Worm (Caenorhabditis elegans) whole organism, mixed stage, embryonic: Measurements from ENCODE around the gene W05B2.2.

Experiments used
- M03D4.4 ChIP-seq: sonication (generic microtip); optimal IDR thresholded peaks from 2 replicates; lab custom pipeline; 2017; ENCODE audit warnings: mild to moderate bottlenecking, missing genetic modification characterization, missing compliant biosample characterization
- bed-3 ChIP-seq: fragments of 200-800 bp; sonication (Bioruptor generic); optimal IDR thresholded peaks from 3 replicates; lab custom pipeline; 2018; ENCODE audit warnings: mild to moderate bottlenecking, missing genetic modification characterization, moderate library complexity, missing compliant biosample characterization
- blmp-1 ChIP-seq: fragments of 150-350 bp; optimal IDR thresholded peaks from 2 replicates; lab custom pipeline; 2014; ENCODE audit warnings: missing biosample characterization, missing genetic modification characterization
- ceh-39 ChIP-seq: fragments of 150-350 bp; optimal IDR thresholded peaks from 2 replicates; lab custom pipeline; 2014; ENCODE audit warnings: missing biosample characterization, missing genetic modification characterization
- ceh-43 ChIP-seq: fragments of 200-800 bp; sonication (Bioruptor generic); optimal IDR thresholded peaks from 2 replicates; lab custom pipeline; 2018; ENCODE audit warnings: mild to moderate bottlenecking, missing genetic modification characterization, moderate library complexity, missing compliant biosample characterization
- ces-1 ChIP-seq: fragments of 150-350 bp; optimal IDR thresholded peaks from 2 replicates; lab custom pipeline; 2014; ENCODE audit warnings: missing biosample characterization, missing genetic modification reagents, missing genetic modification characterization
- cnd-1 ChIP-seq: fragments of 200-800 bp; sonication (Bioruptor generic); optimal IDR thresholded peaks from 2 replicates; lab custom pipeline; 2018; ENCODE audit warnings: mild to moderate bottlenecking, missing genetic modification characterization, missing compliant biosample characterization
- drap-1 ChIP-seq: fragments of 200-800 bp; sonication (Bioruptor generic); optimal IDR thresholded peaks from 3 replicates; lab custom pipeline; 2018; ENCODE audit warnings: mild to moderate bottlenecking, missing genetic modification characterization, missing compliant biosample characterization
- elt-3 ChIP-seq: fragments of 150-350 bp; optimal IDR thresholded peaks from 2 replicates; lab custom pipeline; 2014; ENCODE audit warnings: missing biosample characterization, missing genetic modification characterization
- flh-1 ChIP-seq: fragments of 200-800 bp; sonication (Bioruptor generic); optimal IDR thresholded peaks from 2 replicates; lab custom pipeline; 2018; ENCODE audit warnings: mild to moderate bottlenecking, missing genetic modification characterization, moderate library complexity, missing compliant biosample characterization
- hlh-1 ChIP-seq: fragments of 150-350 bp; optimal IDR thresholded peaks from 2 replicates; lab custom pipeline; 2014; ENCODE audit warnings: missing biosample characterization, missing genetic modification reagents, missing genetic modification characterization
- lin-13 ChIP-seq: fragments of 150-350 bp; optimal IDR thresholded peaks from 2 replicates; lab custom pipeline; 2014; ENCODE audit warnings: missing biosample characterization, missing genetic modification characterization
- lin-32 ChIP-seq: fragments of 200-800 bp; sonication (Bioruptor generic); optimal IDR thresholded peaks from 2 replicates; lab custom pipeline; 2018; ENCODE audit warnings: mild to moderate bottlenecking, missing genetic modification characterization, missing compliant biosample characterization
- lsy-2 ChIP-seq: fragments of 150-350 bp; optimal IDR thresholded peaks from 2 replicates; lab custom pipeline; 2014; ENCODE audit warnings: missing biosample characterization, missing genetic modification characterization
- mab-5 ChIP-seq: fragments of 150-350 bp; optimal IDR thresholded peaks from 2 replicates; lab custom pipeline; 2014; ENCODE audit warnings: missing biosample characterization, missing genetic modification characterization
- mep-1 ChIP-seq: fragments of 150-350 bp; optimal IDR thresholded peaks from 2 replicates; lab custom pipeline; 2017; ENCODE audit warnings: missing biosample characterization, missing genetic modification reagents, missing genetic modification characterization, inconsistent platforms
- mls-2 ChIP-seq: sonication (generic microtip); optimal IDR thresholded peaks from 2 replicates; lab custom pipeline; 2016; ENCODE audit warnings: mild to moderate bottlenecking, missing genetic modification characterization, moderate library complexity, missing compliant biosample characterization
- nhr-12 ChIP-seq: fragments of 150-350 bp; optimal IDR thresholded peaks from 2 replicates; lab custom pipeline; 2014; ENCODE audit warnings: missing biosample characterization, missing genetic modification characterization
- nhr-2 ChIP-seq: fragments of 150-350 bp; optimal IDR thresholded peaks from 2 replicates; lab custom pipeline; 2014; ENCODE audit warnings: missing biosample characterization, missing genetic modification characterization
- nhr-237 ChIP-seq: fragments of 150-350 bp; optimal IDR thresholded peaks from 2 replicates; lab custom pipeline; 2014; ENCODE audit warnings: missing biosample characterization, missing genetic modification characterization
- nhr-28 ChIP-seq: fragments of 150-350 bp; optimal IDR thresholded peaks from 2 replicates; lab custom pipeline; 2014; ENCODE audit warnings: missing biosample characterization, missing genetic modification characterization
- nhr-76 ChIP-seq: sonication (generic microtip); optimal IDR thresholded peaks from 2 replicates; lab custom pipeline; 2017; ENCODE audit warnings: missing biosample characterization, missing genetic modification characterization
- pha-4 ChIP-seq: fragments of 150-350 bp; optimal IDR thresholded peaks from 2 replicates; lab custom pipeline; 2018; ENCODE audit warnings: missing biosample characterization, missing genetic modification reagents, missing genetic modification characterization
- snpc-4 ChIP-seq: fragments of 150-350 bp; optimal IDR thresholded peaks from 2 replicates; lab custom pipeline; 2014; ENCODE audit warnings: missing biosample characterization, missing genetic modification characterization
- sptf-1 ChIP-seq: sonication (generic microtip); optimal IDR thresholded peaks from 2 replicates; lab custom pipeline; 2017; ENCODE audit warnings: mild to moderate bottlenecking, missing genetic modification characterization, moderate library complexity, missing compliant biosample characterization
- tbx-8 ChIP-seq: fragments of 200-800 bp; sonication (Bioruptor generic); optimal IDR thresholded peaks from 2 replicates; lab custom pipeline; 2018; ENCODE audit warnings: mild to moderate bottlenecking, missing genetic modification characterization, moderate library complexity, missing compliant biosample characterization
- unc-120 ChIP-seq: sonication (generic microtip); optimal IDR thresholded peaks from 2 replicates; lab custom pipeline; 2017; ENCODE audit warnings: missing genetic modification characterization, missing compliant biosample characterization; ENCODE audit not compliant: poor library complexity, severe bottlenecking
- unc-39 ChIP-seq: fragments of 150-350 bp; optimal IDR thresholded peaks from 2 replicates; lab custom pipeline; 2014; ENCODE audit warnings: missing biosample characterization, missing genetic modification characterization
- unc-62 ChIP-seq: fragments of 150-350 bp; optimal IDR thresholded peaks from 2 replicates; lab custom pipeline; 2014; ENCODE audit warnings: missing biosample characterization, missing genetic modification reagents, missing genetic modification characterization

The W05B2.2 gene

DNA sequence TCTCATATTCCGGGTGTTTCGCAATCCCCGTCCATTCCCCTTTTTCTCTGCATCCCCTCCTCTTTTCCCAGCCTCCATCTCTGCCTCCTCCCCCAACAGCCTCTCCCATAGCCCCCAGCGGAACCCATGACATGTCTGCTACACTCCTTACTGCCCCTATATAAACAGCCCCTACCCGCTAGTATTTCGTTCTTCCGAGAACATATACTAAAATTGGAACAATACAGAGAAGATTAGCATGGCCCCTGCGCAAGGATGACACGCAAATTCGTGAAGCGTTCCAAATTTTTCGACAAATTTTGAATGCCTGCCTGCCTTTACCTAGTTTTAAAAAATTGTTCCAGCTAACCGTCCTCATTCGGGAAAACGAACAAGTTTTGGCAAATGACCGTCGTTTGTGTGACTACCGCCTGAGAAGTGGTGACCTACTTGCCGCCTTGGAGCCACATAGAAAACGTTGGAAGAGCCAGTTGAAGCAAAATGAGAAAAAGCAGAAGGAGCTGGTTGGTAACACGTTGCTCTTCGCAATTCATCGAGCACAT is 22.7 kb upstream of the W05B2.2 start (continued):
- TF ChIP-seq bed-3 (GFP tag; lab: Kevin White, UChicago) (peak; percentile 89), blmp-1 (tag; lab: Kevin White, UChicago) (no peak), nhr-76 (tag; lab: Kevin White, UChicago) (peak; percentile 47), ceh-39 (tag; lab: Kevin White, UChicago) (peak; percentile 57), sptf-1 (tag; lab: Kevin White, UChicago) (peak; percentile 98), ceh-43 (peak; percentile 90), unc-120 (tag; lab: Kevin White, UChicago) (peak; percentile 99), cnd-1 (tag; lab: Kevin White, UChicago) (peak; percentile 93)

DNA sequence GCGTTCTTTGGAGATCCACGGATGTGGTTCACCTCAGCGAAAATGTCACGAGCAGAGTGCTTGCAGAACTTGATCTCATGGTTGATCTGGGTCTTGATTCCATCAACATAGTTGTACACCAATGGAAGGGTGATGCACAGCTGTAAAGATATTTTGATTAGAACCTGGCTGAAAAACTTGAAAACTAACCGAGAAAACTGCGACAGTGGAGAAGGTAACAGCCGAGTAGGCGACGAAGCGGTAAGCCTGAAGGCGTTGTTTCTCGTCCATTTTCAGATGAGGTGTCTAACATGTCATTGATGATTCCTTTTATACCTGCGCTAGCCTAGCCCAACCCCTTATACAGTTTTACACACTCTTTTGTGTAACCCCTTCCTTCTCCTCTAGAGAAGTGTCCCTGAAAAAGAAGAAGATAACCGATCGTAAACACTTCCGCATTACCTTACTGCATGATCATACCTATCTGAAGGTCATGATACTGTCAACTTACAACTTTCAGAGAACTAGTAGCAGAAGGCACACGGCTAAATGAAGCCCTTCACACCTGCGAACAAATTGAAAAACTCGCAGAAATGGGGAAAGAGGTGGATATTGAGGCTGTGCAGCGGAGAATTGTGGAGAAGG is 20.8 kb upstream of the W05B2.2 start, which contains the start of gene col-94:
Gene col-94 (minus strand): TSS at position 313 of the 624 bp plus-strand sequence.
- TF ChIP-seq hlh-1 (no peak), nhr-28 (tag; lab: Kevin White, UChicago) (no peak), nhr-12 (tag; lab: Kevin White, UChicago) (no peak)
- TF ChIP-seq, all 35 proteins: peak for 0

DNA sequence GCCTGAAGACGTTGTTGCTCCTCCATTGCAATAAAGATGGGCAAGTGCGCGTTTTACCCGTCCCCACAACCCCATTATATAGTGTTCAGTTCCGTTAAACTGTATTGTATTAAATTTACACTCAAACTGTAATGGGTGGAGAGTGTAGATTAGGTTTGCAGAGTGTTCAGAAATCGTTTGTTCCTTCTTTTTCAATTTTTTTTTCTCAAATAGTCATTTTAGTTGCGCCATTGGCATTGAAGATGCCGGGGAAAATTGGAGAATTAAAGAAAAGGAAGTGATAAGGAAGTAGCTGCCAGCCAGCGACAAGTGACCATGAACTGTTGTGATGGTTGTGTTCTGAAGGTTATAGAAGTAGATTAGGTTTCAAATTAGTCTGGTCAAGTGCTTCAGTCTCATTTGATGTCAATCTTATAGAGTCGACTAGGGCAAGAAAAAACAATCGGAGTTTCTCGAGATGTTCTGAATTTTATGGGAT is 18.7 kb upstream of the W05B2.2 start, which contains the start of gene col-93:
Gene col-93 (minus strand): TSS at position 51 of the 478 bp plus-strand sequence.
- no peak for TF ChIP-seq mep-1 (tag; lab: Kevin White, UChicago)
- TF ChIP-seq elt-3 = no peak
- TF ChIP-seq snpc-4 (tag; lab: Kevin White, UChicago) = no peak

DNA sequence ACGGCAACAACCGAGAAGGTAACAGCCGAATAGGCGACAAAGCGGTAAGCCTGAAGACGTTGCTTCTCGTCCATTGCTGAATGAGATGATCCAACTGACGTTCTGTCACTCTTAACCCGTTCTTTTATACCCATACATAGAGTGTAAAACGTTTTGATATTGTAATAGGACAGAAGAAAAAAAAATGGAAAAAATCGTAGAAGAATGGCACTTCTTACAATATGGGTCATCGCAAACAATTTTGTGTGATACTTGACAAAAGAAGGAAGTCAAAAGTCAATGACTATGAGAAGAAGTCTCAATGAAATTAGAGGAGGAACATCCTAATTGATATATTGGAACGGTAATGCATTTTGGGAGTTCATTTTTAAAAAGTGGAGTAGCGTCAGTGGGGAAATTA is 16.2 kb upstream of the W05B2.2 start, which contains the start of gene col-92:
Gene col-92 (minus strand): TSS at position 101 of the 400 bp plus-strand sequence.
- TF ChIP-seq unc-39 (tag; lab: Kevin White, UChicago) (no peak), lsy-2 (tag; lab: Kevin White, UChicago) (no peak), pha-4 (tag; lab: Kevin White, UChicago) (no peak), ces-1 (GFP tag; lab: Kevin White, UChicago) (no peak), mls-2 (tag; lab: Kevin White, UChicago) (no peak)

DNA sequence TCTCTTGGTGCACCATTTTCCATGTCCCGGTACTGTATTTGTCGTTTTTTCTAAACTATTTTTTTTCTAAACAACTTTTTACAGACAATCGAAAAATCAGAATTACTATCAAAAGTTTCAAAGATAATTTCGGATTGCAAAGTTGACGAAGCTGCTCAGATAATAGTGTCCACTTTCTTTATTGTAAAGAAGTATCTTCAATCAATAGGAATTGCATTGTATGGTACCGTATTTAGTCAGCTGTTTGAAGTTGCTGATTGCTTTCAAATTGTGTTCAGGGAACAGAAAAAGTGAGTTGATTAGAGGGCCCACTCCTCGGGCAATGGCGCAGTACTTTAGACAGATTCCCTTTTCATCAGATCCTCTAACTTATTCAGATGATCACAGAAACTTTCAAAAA is 14.6 kb upstream of the W05B2.2 start:
- TF ChIP-seq lin-32 (GFP tag; lab: Kevin White, UChicago) = no peak
- no peak for TF ChIP-seq M03D4.4 (tag; lab: Kevin White, UChicago)
- no peak for TF ChIP-seq ceh-39 (tag; lab: Kevin White, UChicago)
- TF ChIP-seq mep-1 (tag; lab: Kevin White, UChicago) = no peak
- no peak for TF ChIP-seq lsy-2 (tag; lab: Kevin White, UChicago)

DNA sequence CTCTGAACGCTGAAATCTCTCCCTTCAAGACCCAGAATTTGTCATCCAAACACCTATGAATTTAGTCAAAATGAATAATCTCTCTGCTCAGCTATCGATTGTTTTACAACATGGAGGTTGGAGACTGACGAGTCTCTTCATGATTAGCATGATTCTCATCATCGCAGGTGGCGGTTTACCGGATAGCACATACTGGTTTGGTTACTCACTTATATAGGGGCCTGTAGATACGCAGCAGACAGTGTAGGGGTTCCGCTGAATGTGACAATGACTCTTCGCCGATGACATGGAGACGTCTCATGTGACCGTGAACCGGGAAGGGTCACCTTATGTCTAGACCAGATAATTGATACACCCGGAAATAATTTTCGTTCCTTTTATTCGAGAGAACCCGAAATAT is 9.7 kb upstream of the W05B2.2 start:
- TF ChIP-seq tbx-8 (GFP tag; lab: Kevin White, UChicago) (no peak), ces-1 (GFP tag; lab: Kevin White, UChicago) (no peak), drap-1 (GFP tag; lab: Kevin White, UChicago) (no peak)

DNA sequence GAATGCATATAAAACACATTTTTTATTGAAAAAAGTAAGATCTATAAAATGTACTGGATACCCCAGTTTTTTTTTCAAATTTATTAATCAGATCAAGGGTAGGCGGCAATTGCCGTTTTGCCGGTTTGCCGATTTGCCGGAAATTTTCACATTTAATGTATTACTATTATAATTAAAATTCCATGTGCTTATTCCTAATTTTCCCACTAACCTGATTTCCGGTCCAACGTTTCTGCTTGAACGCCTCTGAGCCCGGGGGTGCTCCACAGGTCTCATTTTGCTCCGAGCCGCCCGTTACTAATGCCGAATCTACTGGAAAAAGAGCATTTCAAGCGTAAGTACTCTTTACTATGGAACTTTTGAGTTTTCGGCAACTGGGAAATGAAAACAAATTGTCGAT is 2.7 kb upstream of the W05B2.2 start, which contains the start of gene dhc-4:
Gene dhc-4 (plus strand): TSS at position 301 of the 400 bp plus-strand sequence.
- no peak for TF ChIP-seq mep-1 (tag; lab: Kevin White, UChicago)
- TF ChIP-seq nhr-2 (tag; lab: Kevin White, UChicago) = no peak
- TF ChIP-seq snpc-4 (tag; lab: Kevin White, UChicago) = no peak
- no peak for TF ChIP-seq ces-1 (GFP tag; lab: Kevin White, UChicago)
- TF ChIP-seq ceh-39 (tag; lab: Kevin White, UChicago) = no peak
- no peak for TF ChIP-seq elt-3
- TF ChIP-seq ceh-43 = no peak
- TF ChIP-seq lsy-2 (tag; lab: Kevin White, UChicago) = no peak
- TF ChIP-seq lin-32 (GFP tag; lab: Kevin White, UChicago) = no peak
- no peak for TF ChIP-seq hlh-1
- no peak for TF ChIP-seq lin-13 (tag; lab: Kevin White, UChicago)
- no peak for TF ChIP-seq nhr-12 (tag; lab: Kevin White, UChicago)
- no peak for TF ChIP-seq mab-5
- TF ChIP-seq sptf-1 (tag; lab: Kevin White, UChicago) = no peak
- TF ChIP-seq unc-62 (GFP tag; lab: Kevin White, UChicago) = no peak
- TF ChIP-seq flh-1 (GFP tag; lab: Kevin White, UChicago) = no peak
- no peak for TF ChIP-seq nhr-237 (tag; lab: Kevin White, UChicago)
- TF ChIP-seq unc-120 (tag; lab: Kevin White, UChicago) = no peak
